Worm (Caenorhabditis elegans) whole organism, mixed stage, embryonic: ENCODE results near the gene gldi-6.
A peak's percentile ranks its signal among the peaks of the same experiment; 100 is the strongest.

Experiments used
- M03D4.4 ChIP-seq: sonication (generic microtip); optimal IDR thresholded peaks from 2 replicates; lab custom pipeline; 2017; ENCODE audit warnings: mild to moderate bottlenecking, missing genetic modification characterization, missing compliant biosample characterization
- bed-3 ChIP-seq: fragments of 200-800 bp; sonication (Bioruptor generic); optimal IDR thresholded peaks from 3 replicates; lab custom pipeline; 2018; ENCODE audit warnings: mild to moderate bottlenecking, missing genetic modification characterization, moderate library complexity, missing compliant biosample characterization
- blmp-1 ChIP-seq: fragments of 150-350 bp; optimal IDR thresholded peaks from 2 replicates; lab custom pipeline; 2014; ENCODE audit warnings: missing biosample characterization, missing genetic modification characterization
- ceh-39 ChIP-seq: fragments of 150-350 bp; optimal IDR thresholded peaks from 2 replicates; lab custom pipeline; 2014; ENCODE audit warnings: missing biosample characterization, missing genetic modification characterization
- ceh-43 ChIP-seq: fragments of 200-800 bp; sonication (Bioruptor generic); optimal IDR thresholded peaks from 2 replicates; lab custom pipeline; 2018; ENCODE audit warnings: mild to moderate bottlenecking, missing genetic modification characterization, moderate library complexity, missing compliant biosample characterization
- ceh-83 ChIP-seq: fragments of 200-800 bp; sonication (Bioruptor generic); optimal IDR thresholded peaks from 2 replicates; lab custom pipeline; 2018; ENCODE audit warnings: mild to moderate bottlenecking, missing genetic modification characterization, missing compliant biosample characterization
- ces-1 ChIP-seq: fragments of 150-350 bp; optimal IDR thresholded peaks from 2 replicates; lab custom pipeline; 2014; ENCODE audit warnings: missing biosample characterization, missing genetic modification reagents, missing genetic modification characterization
- cnd-1 ChIP-seq: fragments of 200-800 bp; sonication (Bioruptor generic); optimal IDR thresholded peaks from 2 replicates; lab custom pipeline; 2018; ENCODE audit warnings: mild to moderate bottlenecking, missing genetic modification characterization, missing compliant biosample characterization
- drap-1 ChIP-seq: fragments of 200-800 bp; sonication (Bioruptor generic); optimal IDR thresholded peaks from 3 replicates; lab custom pipeline; 2018; ENCODE audit warnings: mild to moderate bottlenecking, missing genetic modification characterization, missing compliant biosample characterization
- elt-1 ChIP-seq: sonication (generic microtip); optimal IDR thresholded peaks from 2 replicates; lab custom pipeline; 2017; ENCODE audit warnings: missing genetic modification characterization, mild to moderate bottlenecking, missing compliant biosample characterization, antibody characterized with exemption, moderate library complexity, borderline replicate concordance; ENCODE audit not compliant: insufficient read depth
- elt-3 ChIP-seq: fragments of 150-350 bp; optimal IDR thresholded peaks from 2 replicates; lab custom pipeline; 2014; ENCODE audit warnings: missing biosample characterization, missing genetic modification characterization
- flh-1 ChIP-seq: fragments of 200-800 bp; sonication (Bioruptor generic); optimal IDR thresholded peaks from 2 replicates; lab custom pipeline; 2018; ENCODE audit warnings: mild to moderate bottlenecking, missing genetic modification characterization, moderate library complexity, missing compliant biosample characterization
- ham-2 ChIP-seq: fragments of 200-800 bp; sonication (Bioruptor generic); optimal IDR thresholded peaks from 2 replicates; lab custom pipeline; 2018; ENCODE audit warnings: mild to moderate bottlenecking, missing genetic modification characterization, missing compliant biosample characterization
- hlh-1 ChIP-seq: fragments of 150-350 bp; optimal IDR thresholded peaks from 2 replicates; lab custom pipeline; 2014; ENCODE audit warnings: missing biosample characterization, missing genetic modification reagents, missing genetic modification characterization
- lin-13 ChIP-seq: fragments of 150-350 bp; optimal IDR thresholded peaks from 2 replicates; lab custom pipeline; 2014; ENCODE audit warnings: missing biosample characterization, missing genetic modification characterization
- lin-32 ChIP-seq: fragments of 200-800 bp; sonication (Bioruptor generic); optimal IDR thresholded peaks from 2 replicates; lab custom pipeline; 2018; ENCODE audit warnings: mild to moderate bottlenecking, missing genetic modification characterization, missing compliant biosample characterization
- lsy-2 ChIP-seq: fragments of 150-350 bp; optimal IDR thresholded peaks from 2 replicates; lab custom pipeline; 2014; ENCODE audit warnings: missing biosample characterization, missing genetic modification characterization
- mab-5 ChIP-seq: fragments of 150-350 bp; optimal IDR thresholded peaks from 2 replicates; lab custom pipeline; 2014; ENCODE audit warnings: missing biosample characterization, missing genetic modification characterization
- mep-1 ChIP-seq: fragments of 150-350 bp; optimal IDR thresholded peaks from 2 replicates; lab custom pipeline; 2017; ENCODE audit warnings: missing biosample characterization, missing genetic modification reagents, missing genetic modification characterization, inconsistent platforms
- mls-2 ChIP-seq: sonication (generic microtip); optimal IDR thresholded peaks from 2 replicates; lab custom pipeline; 2016; ENCODE audit warnings: mild to moderate bottlenecking, missing genetic modification characterization, moderate library complexity, missing compliant biosample characterization
- nhr-12 ChIP-seq: fragments of 150-350 bp; optimal IDR thresholded peaks from 2 replicates; lab custom pipeline; 2014; ENCODE audit warnings: missing biosample characterization, missing genetic modification characterization
- nhr-2 ChIP-seq: fragments of 150-350 bp; optimal IDR thresholded peaks from 2 replicates; lab custom pipeline; 2014; ENCODE audit warnings: missing biosample characterization, missing genetic modification characterization
- nhr-237 ChIP-seq: fragments of 150-350 bp; optimal IDR thresholded peaks from 2 replicates; lab custom pipeline; 2014; ENCODE audit warnings: missing biosample characterization, missing genetic modification characterization
- nhr-28 ChIP-seq: fragments of 150-350 bp; optimal IDR thresholded peaks from 2 replicates; lab custom pipeline; 2014; ENCODE audit warnings: missing biosample characterization, missing genetic modification characterization
- nhr-76 ChIP-seq: sonication (generic microtip); optimal IDR thresholded peaks from 2 replicates; lab custom pipeline; 2017; ENCODE audit warnings: missing biosample characterization, missing genetic modification characterization
- sem-2 ChIP-seq: fragments of 200-800 bp; sonication (Bioruptor generic); optimal IDR thresholded peaks from 2 replicates; lab custom pipeline; 2018; ENCODE audit warnings: mild to moderate bottlenecking, missing genetic modification characterization, missing compliant biosample characterization
- snpc-4 ChIP-seq: fragments of 150-350 bp; optimal IDR thresholded peaks from 2 replicates; lab custom pipeline; 2014; ENCODE audit warnings: missing biosample characterization, missing genetic modification characterization
- sptf-1 ChIP-seq: sonication (generic microtip); optimal IDR thresholded peaks from 2 replicates; lab custom pipeline; 2017; ENCODE audit warnings: mild to moderate bottlenecking, missing genetic modification characterization, moderate library complexity, missing compliant biosample characterization
- tbx-8 ChIP-seq: fragments of 200-800 bp; sonication (Bioruptor generic); optimal IDR thresholded peaks from 2 replicates; lab custom pipeline; 2018; ENCODE audit warnings: mild to moderate bottlenecking, missing genetic modification characterization, moderate library complexity, missing compliant biosample characterization
- unc-120 ChIP-seq: sonication (generic microtip); optimal IDR thresholded peaks from 2 replicates; lab custom pipeline; 2017; ENCODE audit warnings: missing genetic modification characterization, missing compliant biosample characterization; ENCODE audit not compliant: poor library complexity, severe bottlenecking
- unc-39 ChIP-seq: fragments of 150-350 bp; optimal IDR thresholded peaks from 2 replicates; lab custom pipeline; 2014; ENCODE audit warnings: missing biosample characterization, missing genetic modification characterization
- unc-62 ChIP-seq: fragments of 150-350 bp; optimal IDR thresholded peaks from 2 replicates; lab custom pipeline; 2014; ENCODE audit warnings: missing biosample characterization, missing genetic modification reagents, missing genetic modification characterization
- zip-8 ChIP-seq: fragments of 150-350 bp; optimal IDR thresholded peaks from 2 replicates; lab custom pipeline; 2014; ENCODE audit warnings: missing biosample characterization, missing genetic modification characterization
- ztf-11 ChIP-seq: fragments of 150-350 bp; optimal IDR thresholded peaks from 2 replicates; lab custom pipeline; 2014; ENCODE audit warnings: missing biosample characterization, missing genetic modification characterization

gldi-6 gene

ce11 chrII:3434893-3435503 is 11.7 kb upstream of the gldi-6 start:
- TF ChIP-seq lin-13 (tag; lab: Kevin White, UChicago) (no peak), lin-32 (GFP tag; lab: Kevin White, UChicago) (no peak), lsy-2 (tag; lab: Kevin White, UChicago) (no peak), unc-120 (no peak), snpc-4 (tag; lab: Kevin White, UChicago) (no peak), unc-62 (GFP tag; lab: Kevin White, UChicago) (no peak), nhr-12 (tag; lab: Kevin White, UChicago) (no peak), ces-1 (no peak), blmp-1 (tag; lab: Kevin White, UChicago) (no peak)

DNA sequence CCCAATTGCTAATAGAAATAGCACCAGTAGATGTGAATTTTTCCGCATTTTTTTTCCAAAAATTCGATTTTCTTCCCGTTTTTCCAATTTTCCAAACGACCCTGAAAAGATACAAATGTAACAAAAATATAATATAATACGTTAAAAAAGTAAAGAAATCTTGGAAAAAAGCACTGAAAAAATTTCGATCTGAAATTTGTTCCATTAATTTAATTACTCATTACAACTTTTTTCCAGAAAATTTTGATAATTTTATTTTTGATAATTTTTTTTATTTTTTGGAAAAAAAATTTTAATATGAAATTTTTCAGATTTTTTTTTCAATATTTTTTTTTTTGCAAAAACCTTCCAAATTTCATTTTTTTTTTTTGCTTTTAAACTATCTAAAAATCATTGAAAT is 10.3 kb upstream of the gldi-6 start, which contains the start of gene skpo-2:
skpo-2 (minus strand) TSS at position 101 of the 400 bp plus-strand sequence.
- TF ChIP-seq unc-39 (tag; lab: Kevin White, UChicago) (no peak), blmp-1 (tag; lab: Kevin White, UChicago) (no peak), mab-5 (no peak), nhr-2 (no peak), M03D4.4 (tag; lab: Kevin White, UChicago) (no peak), nhr-12 (tag; lab: Kevin White, UChicago) (no peak), sptf-1 (tag; lab: Kevin White, UChicago) (no peak), tbx-8 (GFP tag; lab: Kevin White, UChicago) (no peak), ces-1 (no peak), mls-2 (tag; lab: Kevin White, UChicago) (no peak), nhr-76 (tag; lab: Kevin White, UChicago) (no peak), hlh-1 (no peak), ceh-39 (no peak), nhr-237 (no peak)

- no peak for TF ChIP-seq lsy-2 (tag; lab: Kevin White, UChicago)
- TF ChIP-seq elt-1 (tag; lab: Kevin White, UChicago), result no peak
- no peak for TF ChIP-seq mls-2 (tag; lab: Kevin White, UChicago)
- peak; percentile 33 for TF ChIP-seq ceh-83
Measured at ce11 chrII:3437393-3437792, 9.4 kb upstream of the gldi-6 start.

DNA sequence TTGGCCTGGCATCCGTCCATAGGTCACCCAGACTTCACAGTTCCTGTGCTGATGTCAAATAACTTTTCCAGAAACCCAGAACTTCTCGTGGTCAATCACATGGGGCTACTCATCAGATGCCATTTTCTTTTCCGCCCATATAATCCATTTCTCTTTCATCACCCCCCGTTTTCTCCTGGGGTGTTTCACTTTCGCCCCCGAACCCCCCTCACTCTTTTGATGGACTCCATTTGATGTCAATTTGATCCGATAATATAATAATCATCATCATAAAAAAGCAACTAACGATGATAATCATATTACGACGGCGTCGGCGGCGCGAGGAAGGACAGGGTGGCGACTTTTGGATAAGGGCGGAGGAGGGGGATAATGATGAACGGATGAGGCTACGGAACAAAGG is 8.5 kb upstream of the gldi-6 start:
- TF ChIP-seq lin-32 (GFP tag; lab: Kevin White, UChicago) (no peak), mep-1 (tag; lab: Kevin White, UChicago) (no peak), cnd-1 (tag; lab: Kevin White, UChicago) (no peak), lsy-2 (tag; lab: Kevin White, UChicago) (no peak), nhr-12 (tag; lab: Kevin White, UChicago) (no peak), snpc-4 (tag; lab: Kevin White, UChicago) (no peak), drap-1 (GFP tag; lab: Kevin White, UChicago) (no peak), blmp-1 (tag; lab: Kevin White, UChicago) (peak; percentile 90)

- no peak for TF ChIP-seq zip-8
- TF ChIP-seq cnd-1 (tag; lab: Kevin White, UChicago), result peak; percentile 66
- no peak for TF ChIP-seq unc-39 (tag; lab: Kevin White, UChicago)
- no peak for TF ChIP-seq ces-1
- no peak for TF ChIP-seq lin-13 (tag; lab: Kevin White, UChicago)
- TF ChIP-seq nhr-2, result no peak
- no peak for TF ChIP-seq nhr-76 (tag; lab: Kevin White, UChicago)
- TF ChIP-seq unc-120, result peak; percentile 37
- TF ChIP-seq snpc-4 (tag; lab: Kevin White, UChicago), result no peak
- TF ChIP-seq mls-2 (tag; lab: Kevin White, UChicago), result peak; percentile 64
- no peak for TF ChIP-seq nhr-12 (tag; lab: Kevin White, UChicago)
- TF ChIP-seq flh-1 (GFP tag; lab: Kevin White, UChicago), result peak; percentile 24
- peak; percentile 55 for TF ChIP-seq sem-2 (GFP tag; lab: Kevin White, UChicago)
- TF ChIP-seq bed-3 (GFP tag; lab: Kevin White, UChicago), result peak; percentile 33
- peak; percentile 68 for TF ChIP-seq ham-2
- TF ChIP-seq elt-1 (tag; lab: Kevin White, UChicago), result no peak
- TF ChIP-seq unc-62 (GFP tag; lab: Kevin White, UChicago), result no peak
- TF ChIP-seq nhr-28 (tag; lab: Kevin White, UChicago), result no peak
- no peak for TF ChIP-seq mab-5
- TF ChIP-seq elt-3, result no peak
- peak; percentile 68 for TF ChIP-seq drap-1 (GFP tag; lab: Kevin White, UChicago)
- TF ChIP-seq nhr-237, result no peak
- TF ChIP-seq tbx-8 (GFP tag; lab: Kevin White, UChicago), result no peak
- no peak for TF ChIP-seq blmp-1 (tag; lab: Kevin White, UChicago)
- TF ChIP-seq ceh-43 (GFP tag; lab: Kevin White, UChicago), result no peak
- peak; percentile 71 for TF ChIP-seq sptf-1 (tag; lab: Kevin White, UChicago)
- TF ChIP-seq M03D4.4 (tag; lab: Kevin White, UChicago), result peak; percentile 76
- TF ChIP-seq mep-1 (tag; lab: Kevin White, UChicago), result no peak
- TF ChIP-seq ztf-11 (tag; lab: Kevin White, UChicago), result no peak
- peak; percentile 88 for TF ChIP-seq ceh-83
- peak; percentile 65 for TF ChIP-seq lin-32 (GFP tag; lab: Kevin White, UChicago)
- no peak for TF ChIP-seq ceh-39
- no peak for TF ChIP-seq hlh-1
- TF ChIP-seq lsy-2 (tag; lab: Kevin White, UChicago), result no peak
Measured at ce11 chrII:3439244-3439698, 7.5 kb upstream of the gldi-6 start.
